Worm (Caenorhabditis elegans) whole organism, L2 larva: ENCODE measurements around the gene K12H6.10.

Experiments
- ZK546.5 ChIP-seq: sonication (generic microtip); optimal IDR thresholded peaks from 2 replicates; lab custom pipeline; 2017; ENCODE audit warnings: missing biosample characterization, missing genetic modification characterization
- egl-27 ChIP-seq: sonication (generic microtip); optimal IDR thresholded peaks from 3 replicates; lab custom pipeline; 2017; ENCODE audit warnings: missing biosample characterization, missing genetic modification reagents, missing genetic modification characterization
- elt-1 ChIP-seq: fragments of 150-350 bp; optimal IDR thresholded peaks from 2 replicates; lab custom pipeline; 2014; ENCODE audit warnings: missing biosample characterization, missing genetic modification characterization
- lin-39 ChIP-seq: fragments of 150-350 bp; optimal IDR thresholded peaks from 2 replicates; lab custom pipeline; 2014; ENCODE audit warnings: missing biosample characterization, missing genetic modification reagents, missing genetic modification characterization
- nhr-237 ChIP-seq: fragments of 150-350 bp; optimal IDR thresholded peaks from 2 replicates; lab custom pipeline; 2014; ENCODE audit warnings: missing biosample characterization, missing genetic modification characterization
- nhr-77 ChIP-seq: fragments of 150-350 bp; optimal IDR thresholded peaks from 2 replicates; lab custom pipeline; 2014; ENCODE audit warnings: missing biosample characterization, missing genetic modification characterization
- zag-1 ChIP-seq: fragments of 150-350 bp; optimal IDR thresholded peaks from 2 replicates; lab custom pipeline; 2014; ENCODE audit warnings: missing biosample characterization, missing genetic modification characterization

DNA sequence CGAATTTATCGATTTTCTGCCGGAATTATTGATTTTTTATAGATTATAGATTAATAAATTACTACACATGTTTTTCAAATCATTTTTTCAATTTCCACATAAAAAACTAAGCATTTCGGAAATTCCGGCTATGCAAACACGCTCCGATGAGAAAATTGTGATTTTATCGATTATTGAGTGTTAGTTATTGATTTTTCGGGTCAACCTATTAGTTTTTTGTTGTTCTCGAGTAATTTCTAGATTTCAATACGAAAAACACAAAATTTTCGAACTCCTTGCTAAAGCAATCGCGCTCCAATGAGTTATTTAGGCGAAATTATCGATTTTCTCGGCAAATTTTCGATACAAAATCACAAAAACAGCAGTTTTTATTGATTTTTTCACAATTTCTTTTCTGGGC, 27.3 kb upstream of the K12H6.10 start:
- no peak for TF ChIP-seq lin-39
- no peak for TF ChIP-seq ZK546.5
- no peak for TF ChIP-seq egl-27 (tag; lab: Kevin White, UChicago)
- TF ChIP-seq zag-1 (tag; lab: Kevin White, UChicago) = no peak
- TF ChIP-seq nhr-77 (tag; lab: Kevin White, UChicago) = no peak
- no peak for TF ChIP-seq elt-1 (tag; lab: Kevin White, UChicago)
- no peak for TF ChIP-seq nhr-237 (tag; lab: Kevin White, UChicago)
